Worm (Caenorhabditis elegans) whole organism, late embryonic: ENCODE measurements around the gene srh-236.

ENCODE experiments used
- C38D4.7 ChIP-seq: fragments of 200-800 bp; sonication (Bioruptor generic); optimal IDR thresholded peaks from 2 replicates; lab custom pipeline; 2018; ENCODE audit warnings: mild to moderate bottlenecking, missing genetic modification characterization, moderate library complexity, missing compliant biosample characterization
- K09A11.1 ChIP-seq: sonication (generic microtip); optimal IDR thresholded peaks from 2 replicates; lab custom pipeline; 2017; ENCODE audit warnings: antibody characterized with exemption, mild to moderate bottlenecking, missing genetic modification characterization, missing compliant biosample characterization; ENCODE audit not compliant: insufficient read depth
- ama-1 ChIP-seq: fragments of 150-350 bp; optimal IDR thresholded peaks from 2 replicates; lab custom pipeline; 2014
- ceh-9 ChIP-seq: sonication (generic microtip); optimal IDR thresholded peaks from 2 replicates; lab custom pipeline; 2016; ENCODE audit warnings: mild to moderate bottlenecking, missing genetic modification characterization, inconsistent platforms, missing compliant biosample characterization
- elt-4 ChIP-seq: sonication (generic microtip); optimal IDR thresholded peaks from 2 replicates; lab custom pipeline; 2016; ENCODE audit warnings: missing genetic modification characterization, missing compliant biosample characterization
- fkh-10 ChIP-seq: fragments of 150-350 bp; optimal IDR thresholded peaks from 2 replicates; lab custom pipeline; 2014; ENCODE audit warnings: missing biosample characterization, missing genetic modification reagents, missing genetic modification characterization
- fkh-6 ChIP-seq: sonication (generic microtip); optimal IDR thresholded peaks from 2 replicates; lab custom pipeline; 2016; ENCODE audit warnings: missing genetic modification characterization, missing compliant biosample characterization
- mec-3 ChIP-seq: sonication (generic microtip); optimal IDR thresholded peaks from 2 replicates; lab custom pipeline; 2016; ENCODE audit warnings: borderline replicate concordance, missing genetic modification characterization, missing compliant biosample characterization
- pha-4 ChIP-seq: fragments of 150-350 bp; optimal IDR thresholded peaks from 2 replicates; lab custom pipeline; 2018; ENCODE audit warnings: missing biosample characterization, missing genetic modification reagents, missing genetic modification characterization
- pqm-1 ChIP-seq: sonication (generic microtip); optimal IDR thresholded peaks from 2 replicates; lab custom pipeline; 2016; ENCODE audit warnings: missing genetic modification characterization, missing compliant biosample characterization
- syd-9 ChIP-seq: sonication (generic microtip); optimal IDR thresholded peaks from 2 replicates; lab custom pipeline; 2016; ENCODE audit warnings: mild to moderate bottlenecking, missing genetic modification characterization, moderate library complexity, missing compliant biosample characterization
- ztf-16 ChIP-seq: sonication (generic microtip); optimal IDR thresholded peaks from 2 replicates; lab custom pipeline; 2017; ENCODE audit warnings: missing genetic modification characterization, missing compliant biosample characterization

ce11 chrV:17220345-17220744, 8.5 kb upstream of the srh-236 start, which contains the start of gene srh-109:
- TF ChIP-seq ama-1 (no peak), pqm-1 (no peak), K09A11.1 (tag; lab: Kevin White, UChicago) (no peak), mec-3 (tag; lab: Kevin White, UChicago) (no peak), pha-4 (tag; lab: Kevin White, UChicago) (no peak), fkh-10 (GFP tag; lab: Kevin White, UChicago) (no peak), C38D4.7 (GFP tag; lab: Kevin White, UChicago) (no peak), ztf-16 (tag; lab: Kevin White, UChicago) (no peak), elt-4 (no peak), fkh-6 (tag; lab: Kevin White, UChicago) (no peak), ceh-9 (tag; lab: Kevin White, UChicago) (no peak), syd-9 (tag; lab: Kevin White, UChicago) (no peak)
